Worm (Caenorhabditis elegans) whole organism, young adult: ENCODE measurements around the gene lgc-20.

Experiments used
- F22D6.2 ChIP-seq: sonication (generic microtip); optimal IDR thresholded peaks from 2 replicates; lab custom pipeline; 2016; ENCODE audit warnings: mild to moderate bottlenecking, missing genetic modification characterization, missing compliant biosample characterization
- F23B12.7 ChIP-seq: sonication (generic microtip); optimal IDR thresholded peaks from 2 replicates; lab custom pipeline; 2017; ENCODE audit warnings: missing genetic modification characterization, mild to moderate bottlenecking, missing compliant biosample characterization, antibody characterized with exemption, moderate library complexity; ENCODE audit not compliant: insufficient read depth
- F33H1.4 ChIP-seq: fragments of 200-800 bp; sonication (Bioruptor generic); IDR thresholded peaks from 2 replicates; pipeline ENCODE4 v1.3.6; 2022; ENCODE audit warnings: missing genetic modification reagents, missing genetic modification characterization, missing compliant biosample characterization
- F49E8.2 ChIP-seq: sonication (generic microtip); optimal IDR thresholded peaks from 3 replicates; lab custom pipeline; 2017; ENCODE audit warnings: missing genetic modification characterization, mild to moderate bottlenecking, missing compliant biosample characterization, antibody characterized with exemption, moderate library complexity; ENCODE audit not compliant: insufficient read depth
- F57C9.4 ChIP-seq: sonication (generic microtip); optimal IDR thresholded peaks from 2 replicates; lab custom pipeline; 2017; ENCODE audit warnings: mild to moderate bottlenecking, missing genetic modification characterization, missing compliant biosample characterization
- K12H6.12 ChIP-seq: fragments of 200-800 bp; sonication (Bioruptor generic); optimal IDR thresholded peaks from 2 replicates; lab custom pipeline; 2018; ENCODE audit warnings: mild to moderate bottlenecking, missing genetic modification characterization, missing compliant biosample characterization
- T07F8.4 ChIP-seq: sonication (generic microtip); optimal IDR thresholded peaks from 2 replicates; lab custom pipeline; 2016; ENCODE audit warnings: mild to moderate bottlenecking, missing genetic modification characterization, moderate library complexity, missing compliant biosample characterization
- T26A5.8 ChIP-seq: sonication (generic microtip); optimal IDR thresholded peaks from 2 replicates; lab custom pipeline; 2016; ENCODE audit warnings: missing genetic modification characterization, missing compliant biosample characterization
- Y53G8AR.9 ChIP-seq: fragments of 200-800 bp; sonication (Bioruptor generic); conservative IDR thresholded peaks from 2 replicates; pipeline ENCODE4 v1.3.6; 2022; ENCODE audit warnings: missing genetic modification reagents, missing genetic modification characterization, missing compliant biosample characterization
- akir-1 ChIP-seq: fragments of 200-800 bp; sonication (Bioruptor generic); optimal IDR thresholded peaks from 2 replicates; lab custom pipeline; 2018; ENCODE audit warnings: mild to moderate bottlenecking, missing genetic modification characterization, moderate library complexity, missing compliant biosample characterization
- attf-3 ChIP-seq: fragments of 200-800 bp; sonication (Bioruptor generic); conservative IDR thresholded peaks from 2 replicates; pipeline ENCODE4 v1.3.6; 2022; ENCODE audit warnings: missing genetic modification reagents, missing genetic modification characterization, missing compliant biosample characterization
- attf-5 ChIP-seq: fragments of 200-800 bp; sonication (Bioruptor generic); optimal IDR thresholded peaks from 2 replicates; lab custom pipeline; 2018; ENCODE audit warnings: mild to moderate bottlenecking, missing genetic modification characterization, missing compliant biosample characterization
- cebp-1 ChIP-seq, 2 experiments: fragments of 200-800 bp in 1 of 2; sonication (Bioruptor generic) in 1 of 2; sonication (generic microtip) in 1 of 2; IDR thresholded peaks in 1 of 2; optimal IDR thresholded peaks in 1 of 2; 2 replicates each; pipeline versions ENCODE4 v1.3.6 to Lab custom; 2017 to 2022; ENCODE audit warnings: missing compliant biosample characterization in 2 of 2, missing genetic modification characterization in 2 of 2, mild to moderate bottlenecking in 1 of 2, missing genetic modification reagents in 1 of 2, moderate library complexity in 1 of 2
- ceh-79 ChIP-seq: sonication (generic microtip); optimal IDR thresholded peaks from 2 replicates; lab custom pipeline; 2017; ENCODE audit warnings: mild to moderate bottlenecking, missing genetic modification characterization, missing compliant biosample characterization
- chd-7 ChIP-seq: sonication (generic microtip); optimal IDR thresholded peaks from 2 replicates; lab custom pipeline; 2016; ENCODE audit warnings: mild to moderate bottlenecking, missing genetic modification characterization, moderate library complexity, missing compliant biosample characterization
- dpl-1 ChIP-seq: fragments of 150-350 bp; optimal IDR thresholded peaks from 2 replicates; lab custom pipeline; 2014; ENCODE audit warnings: missing biosample characterization, missing genetic modification reagents, missing genetic modification characterization
- ets-4 ChIP-seq: fragments of 200-800 bp; sonication (Bioruptor generic); optimal IDR thresholded peaks from 2 replicates; lab custom pipeline; 2018; ENCODE audit warnings: mild to moderate bottlenecking, missing genetic modification characterization, missing compliant biosample characterization
- gei-17 ChIP-seq: fragments of 200-800 bp; sonication (Bioruptor generic); optimal IDR thresholded peaks from 2 replicates; lab custom pipeline; 2018; ENCODE audit warnings: mild to moderate bottlenecking, missing genetic modification characterization, missing compliant biosample characterization
- him-1 ChIP-seq: sonication (generic microtip); optimal IDR thresholded peaks from 2 replicates; lab custom pipeline; 2016; ENCODE audit warnings: missing genotype, missing genetic modification reagents, missing genetic modification characterization, missing compliant biosample characterization
- hmg-1.2 ChIP-seq: fragments of 200-800 bp; sonication (Bioruptor generic); IDR thresholded peaks from 2 replicates; pipeline ENCODE4 v1.3.6; 2022; ENCODE audit warnings: missing genetic modification reagents, missing genetic modification characterization, missing compliant biosample characterization
- hmg-20 ChIP-seq: fragments of 200-800 bp; sonication (Bioruptor generic); IDR thresholded peaks from 2 replicates; pipeline ENCODE4 v1.3.6; 2022; ENCODE audit warnings: missing genetic modification reagents, missing genetic modification characterization, missing compliant biosample characterization
- let-526 ChIP-seq: fragments of 200-800 bp; sonication (Bioruptor generic); IDR thresholded peaks from 2 replicates; pipeline ENCODE4 v1.3.6; 2022; ENCODE audit warnings: missing genetic modification reagents, missing genetic modification characterization, missing compliant biosample characterization
- let-607 ChIP-seq, 2 experiments: fragments of 200-800 bp in 1 of 2; sonication (Bioruptor generic) in 1 of 2; sonication (generic microtip) in 1 of 2; optimal IDR thresholded peaks; 2 replicates each; lab custom pipeline; 2016 to 2018; ENCODE audit warnings: mild to moderate bottlenecking in 2 of 2, missing compliant biosample characterization in 2 of 2, missing genetic modification characterization in 2 of 2, moderate library complexity in 2 of 2, missing genotype in 1 of 2
- lin-26 ChIP-seq: fragments of 200-800 bp; sonication (Bioruptor generic); IDR thresholded peaks from 2 replicates; pipeline ENCODE4 v1.3.6; 2022; ENCODE audit warnings: missing genetic modification reagents, missing genetic modification characterization, missing compliant biosample characterization
- lsl-1 ChIP-seq: fragments of 200-800 bp; sonication (Bioruptor generic); optimal IDR thresholded peaks from 2 replicates; lab custom pipeline; 2018; ENCODE audit warnings: mild to moderate bottlenecking, missing genetic modification characterization, moderate library complexity, missing compliant biosample characterization
- madf-6 ChIP-seq: fragments of 200-800 bp; sonication (Bioruptor generic); IDR thresholded peaks from 2 replicates; pipeline ENCODE4 v1.3.6; 2022; ENCODE audit warnings: missing genetic modification reagents, missing genetic modification characterization, missing compliant biosample characterization
- madf-8 ChIP-seq: fragments of 200-800 bp; sonication (Bioruptor generic); conservative IDR thresholded peaks from 2 replicates; pipeline ENCODE4 v1.3.6; 2022; ENCODE audit warnings: missing genetic modification reagents, missing genetic modification characterization, missing compliant biosample characterization
- mcd-1 ChIP-seq: fragments of 200-800 bp; sonication (Bioruptor generic); IDR thresholded peaks from 2 replicates; pipeline ENCODE4 v1.3.6; 2022; ENCODE audit warnings: missing genetic modification reagents, missing genetic modification characterization, missing compliant biosample characterization
- nhr-179 ChIP-seq: sonication (generic microtip); optimal IDR thresholded peaks from 2 replicates; lab custom pipeline; 2016; ENCODE audit warnings: mild to moderate bottlenecking, missing genetic modification characterization, missing compliant biosample characterization
- pbrm-1 ChIP-seq: fragments of 200-800 bp; sonication (Bioruptor generic); IDR thresholded peaks from 2 replicates; pipeline ENCODE4 v1.3.6; 2022; ENCODE audit warnings: missing genetic modification reagents, missing genetic modification characterization, missing compliant biosample characterization
- snpc-1.3 ChIP-seq: sonication (generic microtip); optimal IDR thresholded peaks from 2 replicates; lab custom pipeline; 2017; ENCODE audit warnings: missing genetic modification characterization, mild to moderate bottlenecking, missing compliant biosample characterization, antibody characterized with exemption, moderate library complexity, missing genotype, missing genetic modification reagents; ENCODE audit not compliant: insufficient read depth
- snpc-3.4 ChIP-seq: sonication (generic microtip); optimal IDR thresholded peaks from 2 replicates; lab custom pipeline; 2017; ENCODE audit warnings: missing genetic modification characterization, mild to moderate bottlenecking, missing compliant biosample characterization, antibody characterized with exemption, moderate library complexity, missing genotype, missing genetic modification reagents
- snpc-4 ChIP-seq, 5 experiments: fragments of 150-350 bp in 1 of 5; sonication (generic microtip) in 4 of 5; optimal IDR thresholded peaks; 2 replicates each; lab custom pipeline; 2014 to 2018; ENCODE audit warnings: missing genetic modification characterization in 5 of 5, missing biosample characterization in 3 of 5, antibody characterized with exemption in 2 of 5, mild to moderate bottlenecking in 2 of 5, missing compliant biosample characterization in 2 of 5, missing genotype in 2 of 5, moderate library complexity in 2 of 5, missing genetic modification reagents in 1 of 5
- somi-1 ChIP-seq: fragments of 200-800 bp; sonication (Bioruptor generic); optimal IDR thresholded peaks from 2 replicates; lab custom pipeline; 2018; ENCODE audit warnings: mild to moderate bottlenecking, missing genetic modification characterization, missing compliant biosample characterization
- tbp1 ChIP-seq: fragments of 200-800 bp; sonication (Bioruptor generic); optimal IDR thresholded peaks from 2 replicates; lab custom pipeline; 2018; ENCODE audit warnings: mild to moderate bottlenecking, missing genetic modification characterization, missing compliant biosample characterization
- zfh-2 ChIP-seq: fragments of 200-800 bp; sonication (Bioruptor generic); conservative IDR thresholded peaks from 2 replicates; pipeline ENCODE4 v1.3.6; 2022; ENCODE audit warnings: missing genetic modification reagents, missing genetic modification characterization, missing compliant biosample characterization
- ztf-18 ChIP-seq: sonication (generic microtip); optimal IDR thresholded peaks from 2 replicates; lab custom pipeline; 2016; ENCODE audit warnings: missing genotype, mild to moderate bottlenecking, missing genetic modification characterization, missing compliant biosample characterization
- ztf-6 ChIP-seq: fragments of 200-800 bp; sonication (Bioruptor generic); IDR thresholded peaks from 2 replicates; pipeline ENCODE4 v1.3.6; 2022; ENCODE audit warnings: missing genetic modification reagents, missing genetic modification characterization, missing compliant biosample characterization

The lgc-20 gene

ce11 chrII:11305627-11306449, 37.6 kb downstream of the lgc-20 start, which contains the start of gene rsf-1 (continued):
- TF ChIP-seq cebp-1 (GFP tag; IDR thresholded peaks at IDR 0.05; lab: Robert Waterston, UW) (no peak), cebp-1 (tag; optimal IDR thresholded peaks at IDR 0.05; lab: Kevin White, UChicago) (peak; percentile 25), T07F8.4 (tag; lab: Kevin White, UChicago) (no peak), somi-1 (GFP tag; lab: Kevin White, UChicago) (no peak), hmg-1.2 (GFP tag; lab: Robert Waterston, UW) (peak; percentile 79), chd-7 (tag; lab: Kevin White, UChicago) (no peak), zfh-2 (GFP tag; lab: Robert Waterston, UW) (peak; percentile 64), snpc-4 (GFP tag; optimal IDR thresholded peaks at IDR 0.05; lab: Kevin White, UChicago) (no peak), snpc-4 (tag; optimal IDR thresholded peaks at IDR 0.05; lab: Kevin White, UChicago) (peak in 2 of 4 experiments; percentile 16 to 21), ztf-18 (tag; lab: Kevin White, UChicago) (no peak), dpl-1 (no peak), K12H6.12 (tag; lab: Kevin White, UChicago) (peak; percentile 40), lsl-1 (GFP tag; lab: Kevin White, UChicago) (no peak), madf-8 (GFP tag; lab: Robert Waterston, UW) (no peak), ceh-79 (tag; lab: Kevin White, UChicago) (no peak), madf-6 (GFP tag; lab: Robert Waterston, UW) (peak; percentile 51), pbrm-1 (GFP tag; lab: Robert Waterston, UW) (no peak), mcd-1 (GFP tag; lab: Robert Waterston, UW) (peak; percentile 47; the same call in 1 of the 2 replicates), tbp1 (GFP tag; lab: Kevin White, UChicago) (peak; percentile 81), him-1 (peak; percentile 69), F22D6.2 (no peak), ets-4 (GFP tag; lab: Kevin White, UChicago) (no peak)
- TF ChIP-seq, all 124 proteins: peak for 15

- TF ChIP-seq nhr-179 (tag; lab: Kevin White, UChicago) (no peak), snpc-1.3 (peak; percentile 9), madf-6 (GFP tag; lab: Robert Waterston, UW) (peak; percentile 42; the same call in 1 of the 2 replicates)
Measured at ce11 chrII:11302591-11302990, 40.8 kb downstream of the lgc-20 start, which contains the start of gene samp-1. Gene samp-1 (plus strand): TSS chrII:11302891.

- TF ChIP-seq snpc-3.4 (tag; lab: Kevin White, UChicago) (peak; percentile 0), Y53G8AR.9 (GFP tag; lab: Robert Waterston, UW) (no peak), F57C9.4 (tag; lab: Kevin White, UChicago) (no peak), gei-17 (no peak), hmg-20 (GFP tag; lab: Robert Waterston, UW) (no peak), cebp-1 (GFP tag; IDR thresholded peaks at IDR 0.05; lab: Robert Waterston, UW) (no peak), cebp-1 (tag; optimal IDR thresholded peaks at IDR 0.05; lab: Kevin White, UChicago) (peak; percentile 15), pbrm-1 (GFP tag; lab: Robert Waterston, UW) (0 out of 2 replicates have a peak, but pooled peaks have one; percentile 37)
Measured at ce11 chrII:11301059-11301458, 42.4 kb downstream of the lgc-20 start, which contains the start of gene raga-1. Gene raga-1 (plus strand): TSS chrII:11301359.

- no peak for TF ChIP-seq zfh-2 (GFP tag; lab: Robert Waterston, UW)
- TF ChIP-seq gei-17, result no peak
- TF ChIP-seq ztf-6, result no peak
- TF ChIP-seq attf-3 (GFP tag; lab: Robert Waterston, UW), result no peak
- no peak for TF ChIP-seq let-607 (tag; optimal IDR thresholded peaks at IDR 0.05; lab: Kevin White, UChicago)
- TF ChIP-seq lin-26 (GFP tag; lab: Robert Waterston, UW), result no peak
- no peak for TF ChIP-seq akir-1 (GFP tag; lab: Kevin White, UChicago)
- no peak for TF ChIP-seq snpc-4 (GFP tag; optimal IDR thresholded peaks at IDR 0.05; lab: Kevin White, UChicago)
- TF ChIP-seq snpc-4 (tag; optimal IDR thresholded peaks at IDR 0.05; lab: Kevin White, UChicago), result peak in 2 of 4 experiments; percentile 12 to 44
- TF ChIP-seq F49E8.2 (tag; lab: Kevin White, UChicago), result no peak
- no peak for TF ChIP-seq T26A5.8
- TF ChIP-seq let-526 (GFP tag; lab: Robert Waterston, UW), result no peak
- peak; percentile 76 for TF ChIP-seq F33H1.4 (GFP tag; lab: Robert Waterston, UW)
- TF ChIP-seq attf-5, result peak; percentile 60
- TF ChIP-seq F23B12.7 (tag; lab: Kevin White, UChicago), result no peak
Measured at ce11 chrII:11297217-11297738, 46.1 kb downstream of the lgc-20 start, which contains the start of gene saps-1. Gene saps-1 (plus strand): TSS chrII:11297688.
